Fruit fly (Drosophila melanogaster): ENCODE measurements around the gene mas.
A peak's percentile ranks its signal among the peaks of the same experiment; 100 is the strongest.

Gene mas

DNA sequence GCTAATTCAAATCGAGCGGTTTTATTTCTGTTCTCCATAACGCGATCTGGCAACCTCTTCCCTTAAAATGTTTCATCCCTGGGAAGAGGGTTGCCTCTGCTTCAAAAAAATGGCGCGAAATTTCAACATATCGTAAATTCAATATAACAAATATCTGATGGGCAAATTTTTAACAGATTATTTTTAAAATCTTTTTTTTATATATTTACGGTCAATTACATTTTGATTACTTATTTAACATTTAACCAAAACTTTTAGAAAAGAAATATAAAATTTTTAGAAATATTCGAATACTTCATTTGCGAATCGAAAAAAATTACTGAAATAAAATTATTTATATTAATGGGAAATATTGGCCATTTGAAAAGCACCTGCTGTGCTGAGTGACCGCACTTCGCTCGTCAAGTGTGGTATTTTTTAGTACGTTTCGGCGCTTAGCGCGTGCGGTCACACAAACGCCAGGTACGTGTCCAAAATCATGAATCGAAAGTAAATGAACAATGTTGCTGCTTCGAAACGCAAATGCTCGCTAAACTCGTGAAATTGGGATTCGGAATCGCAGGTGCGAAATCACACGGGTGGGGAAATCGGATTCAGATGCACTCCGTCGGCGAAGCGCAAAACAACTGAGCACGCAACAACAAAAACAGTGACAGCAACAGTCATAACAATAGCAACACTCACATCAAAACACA is 2.8 kb upstream of the mas start, which contains the start of gene Ero1L:
TSS of gene Ero1L (plus strand) at position 448 of the 695 bp plus-strand sequence.
- TF ChIP-seq CG17801 (GFP tag; optimal IDR thresholded peaks at IDR 0.05; ENCODE audit: partially characterized antibody) = peak; percentile 30

DNA sequence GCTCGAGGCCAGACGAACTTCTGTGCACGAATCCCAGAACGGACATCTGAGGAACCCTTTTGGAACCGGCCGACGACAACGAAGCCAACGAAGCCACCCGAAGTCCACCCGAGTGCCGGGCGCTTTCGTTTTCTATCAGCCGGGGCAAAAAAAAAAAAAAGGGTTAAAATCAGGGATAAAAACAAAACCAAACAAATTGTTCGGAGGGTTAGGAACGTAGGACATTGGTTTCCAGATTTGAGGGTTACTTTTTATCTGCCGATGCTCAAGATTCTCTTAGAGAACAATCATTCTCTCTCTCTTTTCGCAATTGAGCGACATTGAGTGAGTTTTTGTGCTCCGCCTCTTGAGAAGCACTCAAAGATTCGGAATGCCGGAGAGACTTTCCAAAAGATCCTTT is 6.3 kb downstream of the mas start, which contains the start of gene nab:
TSS of gene nab (minus strand) at position 7 of the 400 bp plus-strand sequence.
- TF ChIP-seq CG17801 (GFP tag; optimal IDR thresholded peaks at IDR 0.05; ENCODE audit: partially characterized antibody) = no peak

DNA sequence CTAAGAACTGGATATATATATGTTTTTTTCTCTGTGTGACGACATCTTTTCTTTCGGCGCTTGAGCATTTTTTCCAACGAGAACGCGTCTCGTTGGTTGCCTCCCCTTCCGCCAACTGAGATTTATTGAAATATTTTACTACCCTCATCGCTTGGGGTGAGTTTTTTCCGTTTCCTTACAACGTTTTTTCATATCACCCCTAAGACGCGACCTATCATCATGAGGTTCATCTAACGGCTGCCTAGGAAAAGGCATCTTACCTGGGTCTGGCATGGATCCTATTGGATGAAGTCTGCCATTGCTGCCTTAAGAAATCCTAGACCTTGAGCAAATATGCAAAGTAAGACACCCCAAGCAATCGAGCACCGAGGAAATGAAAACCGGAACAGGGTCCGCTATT is 8.0 kb downstream of the mas start:
- no peak for TF ChIP-seq CG17801 (GFP tag; optimal IDR thresholded peaks at IDR 0.05; ENCODE audit: partially characterized antibody)

DNA sequence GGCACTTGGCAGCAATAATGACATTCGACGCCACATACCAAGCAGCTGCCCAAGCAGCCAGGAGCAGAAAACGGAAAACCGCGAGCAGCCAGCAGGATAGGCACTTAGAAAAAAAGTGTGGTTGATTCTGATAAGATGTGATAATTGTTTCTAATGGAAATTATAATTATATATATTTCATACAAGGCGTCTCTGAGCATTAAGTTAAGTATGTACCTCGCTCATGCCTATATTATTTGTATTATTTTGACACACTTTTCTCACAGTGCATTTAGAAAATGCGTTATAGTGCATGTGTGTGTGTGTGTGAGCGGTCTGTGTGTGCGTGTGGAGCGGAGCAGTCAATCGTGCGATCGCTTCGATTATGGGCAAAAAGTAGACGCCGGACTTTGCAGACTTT is 8.9 kb downstream of the mas start:
- no peak for TF ChIP-seq CG17801 (GFP tag; optimal IDR thresholded peaks at IDR 0.05; ENCODE audit: partially characterized antibody)

DNA sequence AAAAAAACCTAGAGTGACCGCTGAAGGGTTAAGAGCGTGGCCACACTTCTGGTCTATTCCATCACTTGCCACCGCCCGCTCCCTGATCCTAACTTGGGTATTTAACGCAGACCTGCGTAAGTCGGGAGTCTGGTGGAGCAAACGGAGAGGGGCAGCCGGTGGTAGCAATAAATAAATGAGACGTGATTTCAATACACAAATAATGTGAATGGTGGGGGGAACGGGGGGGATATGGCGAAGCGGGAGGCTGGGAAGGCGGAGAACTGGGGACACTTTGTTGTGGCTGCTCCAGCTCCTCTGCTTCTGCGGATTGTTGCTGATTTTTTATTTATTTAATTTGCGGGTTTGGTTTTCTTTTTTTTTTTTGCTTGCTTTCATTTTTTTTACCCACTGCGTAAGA is 9.4 kb downstream of the mas start:
- no peak for TF ChIP-seq CG17801 (GFP tag; optimal IDR thresholded peaks at IDR 0.05; ENCODE audit: partially characterized antibody)

DNA sequence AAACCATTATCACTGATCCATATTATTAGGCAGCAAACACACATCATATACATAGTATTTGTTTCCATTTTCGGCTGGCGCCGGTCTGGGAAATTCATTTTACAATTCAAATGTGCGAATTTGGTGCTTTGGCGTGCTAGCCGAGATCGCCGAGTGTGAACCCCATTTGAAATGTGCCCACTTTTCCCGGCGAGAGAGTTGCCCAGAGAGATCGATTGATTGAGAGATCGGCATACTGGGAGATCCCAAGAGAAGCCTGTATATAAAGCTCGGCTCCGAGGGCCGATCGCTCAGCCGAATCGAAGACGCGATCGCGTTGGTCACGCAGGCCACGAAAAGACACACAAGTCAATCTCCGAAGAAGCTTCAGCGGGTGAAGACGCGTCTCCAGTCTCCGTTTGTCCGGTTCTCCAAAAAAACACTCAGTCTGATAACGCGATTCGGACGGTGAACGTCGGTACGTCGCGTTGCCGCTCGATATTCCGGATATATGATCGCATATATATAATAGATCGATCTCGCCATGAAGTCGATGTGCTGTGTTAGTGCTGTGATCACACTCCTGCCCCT is 18.8 kb downstream of the mas start, which contains the start of gene CG1299:
TSS of gene CG1299 (plus strand) at position 291 of the 570 bp plus-strand sequence.
- no peak for TF ChIP-seq CG17801 (GFP tag; optimal IDR thresholded peaks at IDR 0.05; ENCODE audit: partially characterized antibody)

DNA sequence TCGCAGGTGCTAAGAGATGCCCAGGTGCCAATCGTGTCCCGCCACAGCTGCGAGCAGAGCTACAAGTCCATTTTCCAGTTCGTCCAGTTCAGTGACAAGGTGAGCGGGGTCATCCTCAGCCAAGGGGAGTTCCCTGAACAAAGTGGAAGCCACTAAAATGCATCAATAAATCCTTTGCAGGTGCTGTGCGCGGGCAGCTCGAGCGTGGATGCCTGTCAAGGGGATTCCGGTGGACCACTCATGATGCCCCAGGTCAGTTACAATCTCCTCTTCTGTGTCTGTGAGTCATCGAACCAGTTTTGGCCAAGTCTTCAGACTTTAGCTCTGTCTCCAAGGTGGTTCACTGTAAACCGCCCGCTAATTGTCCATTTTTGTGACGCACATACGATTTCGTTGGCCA is 22.0 kb downstream of the mas start:
- no peak for TF ChIP-seq CG17801 (GFP tag; optimal IDR thresholded peaks at IDR 0.05; ENCODE audit: partially characterized antibody)

DNA sequence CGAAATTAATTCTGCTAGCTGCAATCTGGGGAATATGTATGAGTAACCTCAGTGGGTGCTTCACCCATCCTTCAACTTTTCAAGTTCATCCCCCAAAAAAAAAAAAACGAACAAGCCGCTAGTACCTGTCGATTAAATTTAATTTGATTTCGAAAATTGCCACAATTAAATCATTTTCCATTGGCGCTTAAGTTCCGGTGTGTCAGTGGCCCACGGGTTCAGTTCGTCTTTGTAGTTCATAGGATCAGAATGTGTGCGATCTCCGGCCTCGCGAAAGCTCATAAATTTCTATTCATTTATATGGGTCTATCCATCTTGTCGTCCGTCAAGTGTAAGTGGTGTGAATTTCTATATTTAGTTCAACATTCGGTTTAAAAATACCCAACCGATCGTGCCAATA is 25.2 kb downstream of the mas start, which contains the start of gene CG32260:
TSS of gene CG32260 (plus strand) at position 301 of the 400 bp plus-strand sequence.
- TF ChIP-seq CG17801 (GFP tag; optimal IDR thresholded peaks at IDR 0.05; ENCODE audit: partially characterized antibody) = no peak

DNA sequence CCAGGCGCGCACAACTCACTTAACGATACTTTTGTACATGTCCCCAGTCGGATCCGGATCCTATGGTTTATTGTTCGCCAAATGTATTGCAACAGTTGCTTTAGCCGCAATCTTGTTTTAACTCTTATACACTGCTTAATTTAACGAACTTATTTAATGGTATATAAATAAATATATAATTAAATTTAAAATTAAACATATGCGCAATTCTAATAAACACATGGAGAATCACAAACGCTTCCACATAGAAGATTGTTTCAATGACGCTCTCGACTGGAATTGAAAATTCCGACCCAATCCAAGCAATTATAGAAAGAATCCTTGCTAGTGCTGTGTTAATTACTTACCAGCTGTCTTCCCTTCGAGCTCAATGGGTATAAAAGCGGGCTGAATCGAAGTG is 26.1 kb downstream of the mas start, which contains the start of gene Akh:
TSS of gene Akh (plus strand) at position 301 of the 400 bp plus-strand sequence.
- no peak for TF ChIP-seq CG17801 (GFP tag; optimal IDR thresholded peaks at IDR 0.05; ENCODE audit: partially characterized antibody)

DNA sequence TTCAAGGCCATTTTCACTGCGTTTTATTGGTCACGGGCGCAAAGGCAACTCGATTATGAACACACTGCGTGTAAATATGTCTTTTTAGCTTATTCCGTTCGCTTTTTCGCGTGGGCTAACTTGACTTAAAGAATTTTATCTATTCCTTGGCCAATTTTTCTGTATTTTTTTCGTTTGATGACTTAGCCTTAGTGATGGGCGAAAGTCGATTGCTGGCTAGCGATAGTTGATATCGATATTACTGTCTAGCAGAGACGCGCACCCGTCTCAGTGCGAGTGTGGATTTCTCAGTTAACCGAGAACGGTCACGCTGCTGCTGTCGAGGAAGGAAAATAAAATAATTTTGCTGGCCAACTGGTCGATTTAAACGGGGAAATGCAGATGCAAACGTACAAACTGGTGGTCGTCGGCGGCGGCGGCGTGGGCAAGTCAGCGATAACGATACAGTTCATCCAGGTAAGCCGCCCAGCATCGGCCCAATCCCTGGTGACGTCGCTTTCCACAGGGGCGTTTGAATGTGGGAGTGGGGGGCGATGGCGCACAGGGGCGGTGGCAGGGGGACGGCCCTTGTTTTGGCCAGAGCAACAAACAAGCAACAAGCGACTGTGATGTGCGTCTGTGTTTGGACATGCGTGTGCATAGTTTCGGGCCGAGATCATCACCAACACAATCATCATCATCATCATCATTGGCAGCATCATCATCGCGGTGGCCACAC is 28.3 kb downstream of the mas start, which contains the start of the genes Rop and Ras64B:
TSS of gene Rop (minus strand) at position 193 of the 718 bp plus-strand sequence.
TSS of gene Ras64B (plus strand) at position 273 of the 718 bp plus-strand sequence.
- TF ChIP-seq CG17801 (GFP tag; optimal IDR thresholded peaks at IDR 0.05; ENCODE audit: partially characterized antibody) = peak; percentile 64

DNA sequence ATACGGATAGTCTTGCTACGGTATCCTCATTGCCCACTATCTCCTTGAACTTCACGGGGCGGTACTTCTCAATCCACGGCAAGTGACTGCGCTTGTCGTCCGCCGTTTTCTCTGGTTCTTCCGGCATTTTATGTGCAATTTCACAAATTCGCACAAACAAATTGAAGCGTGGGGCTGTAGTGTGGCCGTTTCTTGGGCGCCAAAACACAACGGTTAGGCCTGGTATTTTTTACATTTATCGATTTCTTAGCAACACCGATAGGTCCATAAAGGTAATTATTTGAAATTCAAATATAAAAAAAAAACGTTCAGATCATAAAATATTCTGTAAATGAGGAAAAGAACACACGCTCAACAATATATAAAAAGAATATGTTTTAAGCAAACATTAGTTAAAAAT is 31.4 kb downstream of the mas start, which contains the start of gene RfC4:
TSS of gene RfC4 (minus strand) at position 182 of the 400 bp plus-strand sequence.
- TF ChIP-seq CG17801 (GFP tag; optimal IDR thresholded peaks at IDR 0.05; ENCODE audit: partially characterized antibody) = no peak

DNA sequence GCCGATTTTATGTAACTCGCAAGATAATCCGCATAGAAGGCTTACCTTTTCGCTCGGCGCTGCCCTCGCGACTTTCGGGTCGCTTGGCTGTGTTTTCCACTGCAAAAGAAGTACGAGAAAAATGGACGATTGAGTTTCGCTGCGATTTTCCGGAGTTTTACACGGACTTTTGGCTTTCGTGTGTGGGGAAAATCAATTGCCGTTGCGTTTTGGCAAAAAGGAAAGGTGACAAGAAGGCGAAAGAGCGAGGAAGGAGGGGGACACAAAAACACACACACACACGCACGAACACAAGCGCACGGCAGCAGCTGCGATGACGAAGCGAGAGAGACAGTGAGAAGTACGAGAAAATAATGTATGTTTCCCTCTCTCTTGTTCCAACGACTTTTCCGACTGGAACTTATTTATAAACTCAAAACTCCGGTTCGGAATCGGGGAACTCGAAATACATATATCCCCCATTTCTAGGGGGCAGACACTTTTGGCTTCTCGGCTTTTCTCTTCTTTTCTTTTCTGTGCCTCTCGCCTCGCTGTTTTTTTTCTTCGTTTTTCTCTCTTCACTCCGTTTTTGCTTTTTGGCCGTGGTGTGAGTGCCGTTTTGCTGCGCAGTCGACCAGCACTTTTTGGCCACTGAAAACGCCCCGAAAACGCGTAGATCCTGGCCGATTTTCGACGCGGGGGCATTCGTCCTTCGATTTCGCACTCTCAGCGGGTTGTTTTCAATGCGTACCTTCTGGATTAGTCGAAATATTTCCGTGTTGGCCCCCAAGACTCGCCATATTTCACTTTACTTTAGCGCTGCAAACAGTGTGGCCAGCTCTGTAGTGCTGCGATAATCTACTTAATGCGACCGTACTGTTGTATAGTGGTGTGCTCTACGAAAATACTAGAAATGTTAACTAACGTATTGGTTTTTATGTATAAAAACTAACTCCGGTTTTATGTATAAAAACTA is 33.3 kb downstream of the mas start, which contains the start of gene ens:
TSS of gene ens (minus strand) at position 827 of the 955 bp plus-strand sequence.
- TF ChIP-seq CG17801 (GFP tag; optimal IDR thresholded peaks at IDR 0.05; ENCODE audit: partially characterized antibody) = peak; percentile 35

DNA sequence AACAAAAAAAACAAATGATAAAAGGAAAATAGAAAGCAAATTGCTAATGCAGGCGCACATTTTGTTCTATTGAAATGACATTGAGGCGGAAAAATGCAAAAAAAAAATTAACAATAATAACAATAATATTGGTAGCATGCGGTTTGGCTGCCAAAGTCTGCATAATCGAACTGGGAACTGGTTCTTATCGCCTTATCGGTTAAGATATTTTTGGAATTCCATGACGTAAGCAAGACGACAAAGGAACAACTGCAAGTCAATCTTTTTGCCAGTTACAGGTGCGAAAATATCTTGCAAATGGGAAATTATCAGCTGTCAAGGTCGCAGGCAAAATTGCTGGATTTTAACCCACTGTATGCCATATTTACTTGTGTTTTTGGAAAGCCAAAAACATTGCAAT is 34.7 kb downstream of the mas start:
- no peak for TF ChIP-seq CG17801 (GFP tag; optimal IDR thresholded peaks at IDR 0.05; ENCODE audit: partially characterized antibody)

DNA sequence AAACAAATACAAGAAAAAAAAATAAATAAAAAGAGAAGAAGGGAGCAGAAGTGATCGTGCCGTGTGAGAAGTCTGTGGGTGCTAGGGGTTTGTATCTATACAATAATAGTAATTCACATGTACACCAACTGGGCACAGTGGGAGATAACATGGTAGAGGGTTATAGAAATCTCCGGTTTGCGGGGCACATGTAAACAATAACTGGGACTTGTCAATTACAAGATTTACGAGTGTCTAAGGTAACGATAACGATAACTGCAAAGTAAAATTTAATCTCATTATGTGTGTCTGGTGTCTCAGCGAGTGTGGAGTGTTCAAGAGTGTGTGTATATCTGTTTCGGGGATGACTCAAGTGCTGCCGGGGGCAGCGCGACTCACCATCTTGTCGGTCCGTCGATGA is 36.5 kb downstream of the mas start:
- no peak for TF ChIP-seq CG17801 (GFP tag; optimal IDR thresholded peaks at IDR 0.05; ENCODE audit: partially characterized antibody)

Measured in ovary, adult (tissue).